Worm (Caenorhabditis elegans): ENCODE data around the gene F07C4.11.

F07C4.11 gene

ce11 chrV:7643416-7643815 is at the start of gene F07C4.11:
Gene F07C4.11, minus strand, starts transcription at chrV:7643516.
- TF ChIP-seq W03F9.2 (tag; optimal IDR thresholded peaks at IDR 0.05) (no peak), dao-5 (tag; optimal IDR thresholded peaks at IDR 0.05) (no peak), him-1 (tag; optimal IDR thresholded peaks at IDR 0.05) (no peak)

ce11 chrV:7690637-7691036 is 47.3 kb upstream of the F07C4.11 start:
- TF ChIP-seq W03F9.2 (tag; optimal IDR thresholded peaks at IDR 0.05) (no peak), dao-5 (tag; optimal IDR thresholded peaks at IDR 0.05) (no peak), him-1 (tag; optimal IDR thresholded peaks at IDR 0.05) (no peak)

- TF ChIP-seq dao-5 (tag; optimal IDR thresholded peaks at IDR 0.05) (no peak), him-1 (tag; optimal IDR thresholded peaks at IDR 0.05) (no peak), W03F9.2 (tag; optimal IDR thresholded peaks at IDR 0.05) (no peak)
These were observed 46.6 kb upstream of the F07C4.11 start, which contains the start of gene C12D5.9 for ce11 chrV:7689888-7690287. Gene C12D5.9, minus strand, starts transcription at chrV:7689988.

ce11 chrV:7686189-7686588 is 42.9 kb upstream of the F07C4.11 start, which contains the start of the genes nhr-94 and nhr-152:
Gene nhr-94, minus strand, starts transcription at chrV:7686335.
Gene nhr-152, plus strand, starts transcription at chrV:7686350.
- TF ChIP-seq dao-5 (tag; optimal IDR thresholded peaks at IDR 0.05) (no peak), him-1 (tag; optimal IDR thresholded peaks at IDR 0.05) (no peak), W03F9.2 (tag; optimal IDR thresholded peaks at IDR 0.05) (no peak)

- no peak for TF ChIP-seq him-1 (tag; optimal IDR thresholded peaks at IDR 0.05)
- TF ChIP-seq dao-5 (tag; optimal IDR thresholded peaks at IDR 0.05), result no peak
- no peak for TF ChIP-seq W03F9.2 (tag; optimal IDR thresholded peaks at IDR 0.05)
These were observed 40.8 kb upstream of the F07C4.11 start, which contains the start of gene sre-11 for ce11 chrV:7683907-7684655. Gene sre-11, minus strand, starts transcription at chrV:7683957.

- TF ChIP-seq dao-5 (tag; optimal IDR thresholded peaks at IDR 0.05) (no peak), him-1 (tag; optimal IDR thresholded peaks at IDR 0.05) (no peak), W03F9.2 (tag; optimal IDR thresholded peaks at IDR 0.05) (no peak)
These were observed 38.1 kb upstream of the F07C4.11 start, which contains the start of gene cyp-33A1 for ce11 chrV:7681388-7681787. Gene cyp-33A1, minus strand, starts transcription at chrV:7681459.

ce11 chrV:7675904-7676303 is 32.6 kb upstream of the F07C4.11 start, which contains the start of gene C12D5.3:
Gene C12D5.3, plus strand, starts transcription at chrV:7676204.
- TF ChIP-seq him-1 (tag; optimal IDR thresholded peaks at IDR 0.05) (no peak), W03F9.2 (tag; optimal IDR thresholded peaks at IDR 0.05) (no peak), dao-5 (tag; optimal IDR thresholded peaks at IDR 0.05) (no peak)

ce11 chrV:7672258-7672657 is 28.9 kb upstream of the F07C4.11 start, which contains the start of gene C12D5.4:
Gene C12D5.4, plus strand, starts transcription at chrV:7672558.
- no peak for TF ChIP-seq dao-5 (tag; optimal IDR thresholded peaks at IDR 0.05)
- TF ChIP-seq W03F9.2 (tag; optimal IDR thresholded peaks at IDR 0.05), result no peak
- no peak for TF ChIP-seq him-1 (tag; optimal IDR thresholded peaks at IDR 0.05)

- TF ChIP-seq him-1 (tag; optimal IDR thresholded peaks at IDR 0.05) (no peak), dao-5 (tag; optimal IDR thresholded peaks at IDR 0.05) (no peak), W03F9.2 (tag; optimal IDR thresholded peaks at IDR 0.05) (no peak)
These were observed 24.6 kb upstream of the F07C4.11 start, which contains the start of gene C12D5.5 for ce11 chrV:7667940-7668339. Gene C12D5.5, plus strand, starts transcription at chrV:7668240.

ce11 chrV:7653567-7653966 is 10.3 kb upstream of the F07C4.11 start, which contains the start of gene srh-200:
Gene srh-200, minus strand, starts transcription at chrV:7653667.
- TF ChIP-seq him-1 (tag; optimal IDR thresholded peaks at IDR 0.05) (no peak), dao-5 (tag; optimal IDR thresholded peaks at IDR 0.05) (no peak), W03F9.2 (tag; optimal IDR thresholded peaks at IDR 0.05) (no peak)

ce11 chrV:7651757-7652156 is 8.4 kb upstream of the F07C4.11 start, which contains the start of gene srh-234:
Gene srh-234, minus strand, starts transcription at chrV:7651857.
- TF ChIP-seq him-1 (tag; optimal IDR thresholded peaks at IDR 0.05) (no peak), dao-5 (tag; optimal IDR thresholded peaks at IDR 0.05) (no peak), W03F9.2 (tag; optimal IDR thresholded peaks at IDR 0.05) (no peak)

- TF ChIP-seq dao-5 (tag; optimal IDR thresholded peaks at IDR 0.05) (no peak), him-1 (tag; optimal IDR thresholded peaks at IDR 0.05) (no peak), W03F9.2 (tag; optimal IDR thresholded peaks at IDR 0.05) (no peak)
These were observed 6.6 kb upstream of the F07C4.11 start for ce11 chrV:7649963-7650362.

ce11 chrV:7647147-7647546 is 3.8 kb upstream of the F07C4.11 start:
- TF ChIP-seq dao-5 (tag; optimal IDR thresholded peaks at IDR 0.05), result no peak
- no peak for TF ChIP-seq W03F9.2 (tag; optimal IDR thresholded peaks at IDR 0.05)
- TF ChIP-seq him-1 (tag; optimal IDR thresholded peaks at IDR 0.05), result no peak

ce11 chrV:7645454-7645853 is 2.1 kb upstream of the F07C4.11 start, which contains the start of gene str-47:
Gene str-47, plus strand, starts transcription at chrV:7645754.
- TF ChIP-seq dao-5 (tag; optimal IDR thresholded peaks at IDR 0.05) (no peak), W03F9.2 (tag; optimal IDR thresholded peaks at IDR 0.05) (no peak), him-1 (tag; optimal IDR thresholded peaks at IDR 0.05) (no peak)

Data from whole organism, L4/young adult.